Worm (Caenorhabditis elegans) whole organism, L1 larva: ENCODE data around the gene R05G9R.1.

ENCODE experiments used
- C04F5.9 ChIP-seq: sonication (generic microtip); optimal IDR thresholded peaks from 2 replicates; lab custom pipeline; 2016; ENCODE audit warnings: missing genetic modification characterization, missing compliant biosample characterization
- C16A3.4 ChIP-seq: fragments of 150-350 bp; optimal IDR thresholded peaks from 2 replicates; lab custom pipeline; 2014; ENCODE audit warnings: missing biosample characterization, missing genetic modification characterization
- alr-1 ChIP-seq: fragments of 200-800 bp; sonication (Bioruptor generic); optimal IDR thresholded peaks from 2 replicates; lab custom pipeline; 2018; ENCODE audit warnings: borderline replicate concordance, mild to moderate bottlenecking, missing genetic modification characterization, missing compliant biosample characterization
- blmp-1 ChIP-seq: fragments of 150-350 bp; optimal IDR thresholded peaks from 2 replicates; lab custom pipeline; 2014; ENCODE audit warnings: missing biosample characterization, missing genetic modification characterization
- ceh-63 ChIP-seq: fragments of 200-800 bp; sonication (Bioruptor generic); optimal IDR thresholded peaks from 2 replicates; lab custom pipeline; 2018; ENCODE audit warnings: mild to moderate bottlenecking, missing genetic modification characterization, missing compliant biosample characterization
- ceh-8 ChIP-seq: fragments of 200-800 bp; sonication (Bioruptor generic); optimal IDR thresholded peaks from 2 replicates; lab custom pipeline; 2018; ENCODE audit warnings: mild to moderate bottlenecking, missing genetic modification characterization, moderate library complexity, missing compliant biosample characterization
- ceh-88 ChIP-seq: fragments of 200-800 bp; sonication (Bioruptor generic); IDR thresholded peaks from 2 replicates; pipeline ENCODE4 v1.3.6; 2022; ENCODE audit warnings: missing genetic modification characterization, missing compliant biosample characterization
- ces-1 ChIP-seq: fragments of 150-350 bp; optimal IDR thresholded peaks from 2 replicates; lab custom pipeline; 2014; ENCODE audit warnings: missing biosample characterization, missing genetic modification reagents, missing genetic modification characterization
- dpl-1 ChIP-seq, 3 experiments: fragments of 150-350 bp in 2 of 3; sonication (generic microtip) in 1 of 3; optimal IDR thresholded peaks; 2 replicates each; lab custom pipeline; 2014 to 2017; ENCODE audit warnings: missing biosample characterization in 3 of 3, missing genetic modification characterization in 3 of 3, missing genetic modification reagents in 3 of 3
- efl-1 ChIP-seq, 4 experiments: fragments of 150-350 bp; optimal IDR thresholded peaks in 3 of 4; peaks in 1 of 4; 1 replicate in 1 of 4; 2 replicates in 3 of 4; lab custom pipeline; 2014; ENCODE audit warnings: missing biosample characterization in 2 of 4, missing genetic modification characterization in 2 of 4, missing genetic modification reagents in 2 of 4
- efl-3 ChIP-seq: fragments of 200-800 bp; sonication (Bioruptor generic); optimal IDR thresholded peaks from 2 replicates; lab custom pipeline; 2018; ENCODE audit warnings: mild to moderate bottlenecking, missing genetic modification characterization, missing compliant biosample characterization
- egl-13 ChIP-seq: sonication (generic microtip); optimal IDR thresholded peaks from 2 replicates; lab custom pipeline; 2016; ENCODE audit warnings: missing genotype, missing genetic modification reagents, missing genetic modification characterization, missing compliant biosample characterization
- egl-27 ChIP-seq, 2 experiments: fragments of 150-350 bp in 1 of 2; sonication (generic microtip); optimal IDR thresholded peaks; 3 replicates each; lab custom pipeline; 2017 to 2018; ENCODE audit warnings: missing biosample characterization in 2 of 2, missing genetic modification characterization in 2 of 2, missing genetic modification reagents in 2 of 2
- elt-2 ChIP-seq: sonication (generic microtip); optimal IDR thresholded peaks from 2 replicates; lab custom pipeline; 2016; ENCODE audit warnings: missing genetic modification characterization, mild to moderate bottlenecking, inconsistent platforms, missing compliant biosample characterization, missing genetic modification reagents
- elt-3 ChIP-seq, 6 experiments: fragments of 150-350 bp in 1 of 6; sonication (generic microtip); optimal IDR thresholded peaks; 2 replicates each; lab custom pipeline; 2017 to 2018; ENCODE audit warnings: missing biosample characterization in 6 of 6, missing genetic modification characterization in 6 of 6, inconsistent platforms in 1 of 6
- ets-5 ChIP-seq: fragments of 200-800 bp; sonication (Bioruptor generic); IDR thresholded peaks from 2 replicates; pipeline ENCODE4 v1.3.6; 2022; ENCODE audit warnings: missing genetic modification characterization, missing compliant biosample characterization
- fkh-10 ChIP-seq: sonication (generic microtip); optimal IDR thresholded peaks from 2 replicates; lab custom pipeline; 2017; ENCODE audit warnings: missing biosample characterization, missing genetic modification reagents, missing genetic modification characterization
- fkh-4 ChIP-seq: sonication (generic microtip); optimal IDR thresholded peaks from 2 replicates; lab custom pipeline; 2016; ENCODE audit warnings: missing compliant biosample characterization, missing genetic modification characterization, borderline replicate concordance
- fos-1 ChIP-seq: fragments of 150-350 bp; optimal IDR thresholded peaks from 2 replicates; lab custom pipeline; 2014; ENCODE audit warnings: missing biosample characterization, missing genetic modification characterization
- hlh-17 ChIP-seq: fragments of 200-800 bp; sonication (Bioruptor generic); optimal IDR thresholded peaks from 2 replicates; lab custom pipeline; 2018; ENCODE audit warnings: missing genetic modification characterization, mild to moderate bottlenecking, missing compliant biosample characterization, moderate library complexity, borderline replicate concordance
- hpl-2 ChIP-seq: fragments of 150-350 bp; optimal IDR thresholded peaks from 2 replicates; lab custom pipeline; 2014; ENCODE audit warnings: missing biosample characterization, missing genetic modification reagents, missing genetic modification characterization
- irx-1 ChIP-seq: sonication (generic microtip); optimal IDR thresholded peaks from 2 replicates; lab custom pipeline; 2016; ENCODE audit warnings: missing genetic modification characterization, missing compliant biosample characterization
- lin-13 ChIP-seq: fragments of 150-350 bp; optimal IDR thresholded peaks from 2 replicates; lab custom pipeline; 2014; ENCODE audit warnings: missing biosample characterization, missing genetic modification reagents, missing genetic modification characterization
- lin-14 ChIP-seq: fragments of 200-800 bp; sonication (Bioruptor generic); optimal IDR thresholded peaks from 2 replicates; lab custom pipeline; 2018; ENCODE audit warnings: mild to moderate bottlenecking, missing genetic modification characterization, moderate library complexity, missing compliant biosample characterization
- lin-39 ChIP-seq: fragments of 150-350 bp; optimal IDR thresholded peaks from 2 replicates; lab custom pipeline; 2014; ENCODE audit warnings: missing biosample characterization, missing genetic modification reagents, missing genetic modification characterization
- lsy-2 ChIP-seq, 2 experiments: fragments of 150-350 bp; optimal IDR thresholded peaks; 2 replicates each; lab custom pipeline; 2014; ENCODE audit warnings: missing biosample characterization in 2 of 2, missing genetic modification characterization in 2 of 2
- mab-9 ChIP-seq: fragments of 200-800 bp; sonication (Bioruptor generic); IDR thresholded peaks from 2 replicates; pipeline ENCODE4 v1.3.6; 2022; ENCODE audit warnings: missing genetic modification reagents, missing genetic modification characterization, missing compliant biosample characterization
- mef-2 ChIP-seq: fragments of 150-350 bp; optimal IDR thresholded peaks from 2 replicates; lab custom pipeline; 2014; ENCODE audit warnings: missing biosample characterization, missing genetic modification characterization
- mep-1 ChIP-seq: fragments of 150-350 bp; optimal IDR thresholded peaks from 2 replicates; lab custom pipeline; 2014; ENCODE audit warnings: missing biosample characterization, missing genetic modification characterization
- nhr-20 ChIP-seq: sonication (generic microtip); optimal IDR thresholded peaks from 2 replicates; lab custom pipeline; 2016; ENCODE audit warnings: mild to moderate bottlenecking, missing genetic modification characterization, missing compliant biosample characterization
- nhr-28 ChIP-seq: fragments of 150-350 bp; optimal IDR thresholded peaks from 2 replicates; lab custom pipeline; 2014; ENCODE audit warnings: missing biosample characterization, missing genetic modification characterization
- nhr-77 ChIP-seq: fragments of 150-350 bp; optimal IDR thresholded peaks from 2 replicates; lab custom pipeline; 2014; ENCODE audit warnings: missing biosample characterization, missing genetic modification characterization
- nhr-84 ChIP-seq: sonication (generic microtip); optimal IDR thresholded peaks from 2 replicates; lab custom pipeline; 2017; ENCODE audit warnings: missing biosample characterization, missing genetic modification characterization
- nhr-85 ChIP-seq: sonication (generic microtip); peaks from one replicate; lab custom pipeline; 2016; ENCODE audit warnings: missing genetic modification characterization, inconsistent platforms, missing compliant biosample characterization
- nhr-90 ChIP-seq: sonication (generic microtip); optimal IDR thresholded peaks from 2 replicates; lab custom pipeline; 2016; ENCODE audit warnings: mild to moderate bottlenecking, missing genetic modification characterization, missing compliant biosample characterization; ENCODE audit not compliant: poor library complexity
- pqm-1 ChIP-seq: sonication (generic microtip); optimal IDR thresholded peaks from 3 replicates; lab custom pipeline; 2017; ENCODE audit warnings: missing biosample characterization, missing genetic modification characterization
- rnt-1 ChIP-seq: sonication (generic microtip); optimal IDR thresholded peaks from 2 replicates; lab custom pipeline; 2016; ENCODE audit warnings: mild to moderate bottlenecking, missing genetic modification characterization, moderate library complexity, missing compliant biosample characterization
- snu-23 ChIP-seq: sonication (generic microtip); optimal IDR thresholded peaks from 2 replicates; lab custom pipeline; 2016; ENCODE audit warnings: missing genetic modification characterization, missing compliant biosample characterization
- sox-4 ChIP-seq: sonication (generic microtip); optimal IDR thresholded peaks from 2 replicates; lab custom pipeline; 2016; ENCODE audit warnings: missing genetic modification characterization, missing compliant biosample characterization
- sptf-1 ChIP-seq: fragments of 150-350 bp; optimal IDR thresholded peaks from 2 replicates; lab custom pipeline; 2014; ENCODE audit warnings: missing biosample characterization, missing genetic modification characterization
- sup-37 ChIP-seq: fragments of 200-800 bp; sonication (Bioruptor generic); optimal IDR thresholded peaks from 2 replicates; lab custom pipeline; 2018; ENCODE audit warnings: mild to moderate bottlenecking, missing genetic modification characterization, missing compliant biosample characterization
- swsn-7 ChIP-seq: sonication (generic microtip); optimal IDR thresholded peaks from 2 replicates; lab custom pipeline; 2016; ENCODE audit warnings: missing genetic modification characterization, missing compliant biosample characterization
- tbx-2 ChIP-seq: sonication (generic microtip); optimal IDR thresholded peaks from 2 replicates; lab custom pipeline; 2016; ENCODE audit warnings: missing genetic modification characterization, missing compliant biosample characterization
- tlp-1 ChIP-seq: fragments of 150-350 bp; optimal IDR thresholded peaks from 2 replicates; lab custom pipeline; 2014; ENCODE audit warnings: missing biosample characterization, missing genetic modification characterization
- unc-130 ChIP-seq: fragments of 150-350 bp; optimal IDR thresholded peaks from 2 replicates; lab custom pipeline; 2017; ENCODE audit warnings: missing biosample characterization, missing genetic modification characterization, inconsistent platforms
- unc-62 ChIP-seq: fragments of 150-350 bp; optimal IDR thresholded peaks from 2 replicates; lab custom pipeline; 2014; ENCODE audit warnings: missing biosample characterization, missing genetic modification reagents, missing genetic modification characterization
- unc-86 ChIP-seq: sonication (generic microtip); optimal IDR thresholded peaks from 2 replicates; lab custom pipeline; 2016; ENCODE audit warnings: missing genetic modification characterization, missing compliant biosample characterization
- xbp-1 ChIP-seq: sonication (generic microtip); optimal IDR thresholded peaks from 2 replicates; lab custom pipeline; 2016; ENCODE audit warnings: missing genetic modification characterization, missing compliant biosample characterization
- ztf-11 ChIP-seq, 2 experiments: sonication (generic microtip); optimal IDR thresholded peaks; 2 replicates each; lab custom pipeline; 2016 to 2017; ENCODE audit warnings: missing genetic modification characterization in 2 of 2, missing biosample characterization in 1 of 2, missing compliant biosample characterization in 1 of 2
- ztf-4 ChIP-seq: fragments of 150-350 bp; optimal IDR thresholded peaks from 2 replicates; lab custom pipeline; 2014; ENCODE audit warnings: missing biosample characterization, missing genetic modification characterization

The R05G9R.1 gene

ce11 chrII:6491187-6491586 lies 22.6 kb downstream of the R05G9R.1 start:
- no peak for TF ChIP-seq egl-13 (tag; lab: Kevin White, UChicago)
- no peak for TF ChIP-seq lin-14
- TF ChIP-seq irx-1: no peak
- TF ChIP-seq pqm-1 (tag; lab: Kevin White, UChicago): no peak
- no peak for TF ChIP-seq dpl-1 (GFP tag; optimal IDR thresholded peaks at IDR 0.05; lab: Kevin White, UChicago)
- TF ChIP-seq C16A3.4 (tag; lab: Kevin White, UChicago): no peak
- no peak for TF ChIP-seq lin-39
- TF ChIP-seq efl-3 (GFP tag; lab: Kevin White, UChicago): no peak
- TF ChIP-seq ets-5 (GFP tag; lab: Robert Waterston, UW): no peak
- no peak for TF ChIP-seq fkh-10 (GFP tag; lab: Kevin White, UChicago)

- TF ChIP-seq unc-130 (tag; lab: Kevin White, UChicago) (no peak), fkh-4 (tag; lab: Kevin White, UChicago) (no peak), sox-4 (tag; lab: Kevin White, UChicago) (no peak), efl-3 (GFP tag; lab: Kevin White, UChicago) (no peak), nhr-20 (tag; lab: Kevin White, UChicago) (peak; percentile 63), sup-37 (no peak), mab-9 (GFP tag; lab: Robert Waterston, UW) (no peak), rnt-1 (tag; lab: Kevin White, UChicago) (peak; percentile 73), dpl-1 (GFP tag; optimal IDR thresholded peaks at IDR 0.05; lab: Kevin White, UChicago) (peak; percentile 71 to 86 (median 80)), ces-1 (no peak), ets-5 (GFP tag; lab: Robert Waterston, UW) (no peak), nhr-85 (tag; lab: Kevin White, UChicago) (peak; percentile 84), C16A3.4 (tag; lab: Kevin White, UChicago) (peak; percentile 76), egl-27 (tag; optimal IDR thresholded peaks at IDR 0.05; lab: Kevin White, UChicago) (no peak), fkh-10 (GFP tag; lab: Kevin White, UChicago) (peak; percentile 19), nhr-77 (tag; lab: Kevin White, UChicago) (peak; percentile 68), alr-1 (tag; lab: Kevin White, UChicago) (no peak), elt-2 (tag; lab: Kevin White, UChicago) (peak; percentile 32), nhr-90 (tag; lab: Kevin White, UChicago) (peak; percentile 51), lsy-2 (tag; optimal IDR thresholded peaks at IDR 0.05; lab: Kevin White, UChicago) (peak; percentile 98 to 99), ztf-11 (tag; optimal IDR thresholded peaks at IDR 0.05; lab: Kevin White, UChicago) (peak in 1 of 2 experiments; percentile 32), swsn-7 (tag; lab: Kevin White, UChicago) (peak; percentile 52), tbx-2 (tag; lab: Kevin White, UChicago) (peak; percentile 51), hlh-17 (GFP tag; lab: Kevin White, UChicago) (no peak), elt-3 (tag; optimal IDR thresholded peaks at IDR 0.05; lab: Kevin White, UChicago) (peak in 2 of 6 experiments; percentile 43 to 61), snu-23 (GFP tag; lab: Kevin White, UChicago) (peak; percentile 70), nhr-28 (no peak), ztf-4 (tag; lab: Kevin White, UChicago) (no peak), ceh-8 (GFP tag; lab: Kevin White, UChicago) (no peak), unc-86 (tag; lab: Kevin White, UChicago) (peak; percentile 15), efl-1 (optimal IDR thresholded peaks at IDR 0.05; lab: Kevin White, UChicago) (peak; percentile 82 to 85), efl-1 (GFP tag; optimal IDR thresholded peaks at IDR 0.05 in 1 of 2; lab: Kevin White, UChicago) (peak; percentile 79 to 97), lin-13 (GFP tag; lab: Kevin White, UChicago) (peak; percentile 67), tlp-1 (tag; lab: Kevin White, UChicago) (no peak), egl-13 (tag; lab: Kevin White, UChicago) (no peak), mep-1 (tag; lab: Kevin White, UChicago) (peak; percentile 61), hpl-2 (GFP tag; lab: Kevin White, UChicago) (no peak), blmp-1 (tag; lab: Kevin White, UChicago) (peak; percentile 77), mef-2 (peak; percentile 7), ceh-63 (no peak), C04F5.9 (no peak), nhr-84 (tag; lab: Kevin White, UChicago) (no peak), ceh-88 (GFP tag; lab: Robert Waterston, UW) (no peak), xbp-1 (peak; percentile 55), fos-1 (tag; lab: Kevin White, UChicago) (no peak), unc-62 (GFP tag; lab: Kevin White, UChicago) (no peak), sptf-1 (tag; lab: Kevin White, UChicago) (no peak)
Measured at ce11 chrII:6489711-6490184, 24.1 kb downstream of the R05G9R.1 start, which contains the start of the genes snr-3 and rsp-5. Gene snr-3 (minus strand): TSS chrII:6489761. Gene rsp-5 (plus strand): TSS chrII:6490165.
